Worm (Caenorhabditis elegans): ENCODE measurements around the gene F02A9.1.

- TF ChIP-seq attf-6 (GFP tag; IDR thresholded peaks at IDR 0.05) = no peak
- no peak for TF ChIP-seq nhr-80 (tag; optimal IDR thresholded peaks at IDR 0.05)
- no peak for TF ChIP-seq unc-62 (GFP tag; optimal IDR thresholded peaks at IDR 0.05)
- no peak for TF ChIP-seq dpl-1 (GFP tag; optimal IDR thresholded peaks at IDR 0.05)
- TF ChIP-seq egrh-3 (GFP tag; IDR thresholded peaks at IDR 0.05) = no peak
- no peak for TF ChIP-seq ztf-6 (GFP tag; IDR thresholded peaks at IDR 0.05)
These were observed at the start of gene F02A9.1 for ce11 chrIII:9077708-9078107.
